Fruit fly (Drosophila melanogaster) Kc167 (cell line): ENCODE results near the gene CG43783.

Experiments
- h ChIP-seq: fragments of >200 bp; optimal IDR thresholded peaks from 3 replicates; lab custom pipeline; 2018; ENCODE audit warnings: missing external identifiers
- psq ChIP-seq: fragments of >200 bp; optimal IDR thresholded peaks from 2 replicates; lab custom pipeline; 2017; ENCODE audit warnings: missing external identifiers

DNA sequence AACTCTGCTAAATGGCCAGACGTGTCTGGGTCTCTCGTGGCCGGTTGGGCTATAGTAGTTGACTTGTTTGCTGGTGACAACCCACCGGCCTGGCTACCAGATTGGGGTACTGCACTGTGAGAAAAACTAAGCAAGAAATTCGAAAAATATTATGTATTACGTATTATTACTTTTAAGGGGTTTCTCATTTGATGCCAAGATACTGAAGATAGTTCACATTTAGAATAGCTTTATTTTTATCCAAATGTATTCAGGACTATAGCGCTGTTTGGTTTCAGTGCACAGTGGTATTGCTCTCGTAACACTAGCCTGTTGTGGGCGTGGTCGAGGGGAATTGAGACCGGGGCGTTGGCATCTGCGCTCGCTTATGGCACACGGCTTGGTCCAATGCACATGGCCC is 33.4 kb downstream of the CG43783 start:
- TF ChIP-seq psq (lab: Kevin White, UChicago) (no peak), h (no peak)
